Worm (Caenorhabditis elegans) whole organism, young adult: ENCODE results near the gene F22H10.6.

ENCODE experiments used
- B0035.1 ChIP-seq: sonication (generic microtip); optimal IDR thresholded peaks from 2 replicates; lab custom pipeline; 2016; ENCODE audit warnings: missing genetic modification characterization, mild to moderate bottlenecking, missing compliant biosample characterization, missing genotype, missing genetic modification reagents
- F22D6.2 ChIP-seq: sonication (generic microtip); optimal IDR thresholded peaks from 2 replicates; lab custom pipeline; 2016; ENCODE audit warnings: mild to moderate bottlenecking, missing genetic modification characterization, missing compliant biosample characterization
- F23B12.7 ChIP-seq: sonication (generic microtip); optimal IDR thresholded peaks from 2 replicates; lab custom pipeline; 2017; ENCODE audit warnings: missing genetic modification characterization, mild to moderate bottlenecking, missing compliant biosample characterization, antibody characterized with exemption, moderate library complexity; ENCODE audit not compliant: insufficient read depth
- F49E8.2 ChIP-seq: sonication (generic microtip); optimal IDR thresholded peaks from 3 replicates; lab custom pipeline; 2017; ENCODE audit warnings: missing genetic modification characterization, mild to moderate bottlenecking, missing compliant biosample characterization, antibody characterized with exemption, moderate library complexity; ENCODE audit not compliant: insufficient read depth
- T26A5.8 ChIP-seq: sonication (generic microtip); optimal IDR thresholded peaks from 2 replicates; lab custom pipeline; 2016; ENCODE audit warnings: missing genetic modification characterization, missing compliant biosample characterization
- Y56A3A.18 ChIP-seq: fragments of 200-800 bp; sonication (Bioruptor generic); IDR thresholded peaks from 2 replicates; pipeline ENCODE4 v1.3.6; 2022; ENCODE audit warnings: missing genetic modification reagents, missing genetic modification characterization, missing compliant biosample characterization
- ZK185.1 ChIP-seq: sonication (generic microtip); optimal IDR thresholded peaks from 2 replicates; lab custom pipeline; 2016; ENCODE audit warnings: mild to moderate bottlenecking, missing genetic modification characterization, missing compliant biosample characterization; ENCODE audit not compliant: poor library complexity, severe bottlenecking
- aptf-2 ChIP-seq: fragments of 200-800 bp; sonication (Bioruptor generic); conservative IDR thresholded peaks from 2 replicates; pipeline ENCODE4 v1.3.6; 2022; ENCODE audit warnings: missing genetic modification reagents, missing genetic modification characterization, missing compliant biosample characterization
- aptf-3 ChIP-seq: fragments of 200-800 bp; sonication (Bioruptor generic); IDR thresholded peaks from 2 replicates; pipeline ENCODE4 v1.3.6; 2022; ENCODE audit warnings: missing genetic modification characterization, missing compliant biosample characterization
- athp-1 ChIP-seq: sonication (generic microtip); optimal IDR thresholded peaks from 2 replicates; lab custom pipeline; 2017; ENCODE audit warnings: mild to moderate bottlenecking, missing genetic modification characterization, missing compliant biosample characterization
- ccch-3 ChIP-seq: fragments of 200-800 bp; sonication (Bioruptor generic); optimal IDR thresholded peaks from 2 replicates; lab custom pipeline; 2018; ENCODE audit warnings: mild to moderate bottlenecking, missing genetic modification characterization, missing compliant biosample characterization
- cebp-1 ChIP-seq, 2 experiments: fragments of 200-800 bp in 1 of 2; sonication (Bioruptor generic) in 1 of 2; sonication (generic microtip) in 1 of 2; IDR thresholded peaks in 1 of 2; optimal IDR thresholded peaks in 1 of 2; 2 replicates each; pipeline versions ENCODE4 v1.3.6 to Lab custom; 2017 to 2022; ENCODE audit warnings: missing compliant biosample characterization in 2 of 2, missing genetic modification characterization in 2 of 2, mild to moderate bottlenecking in 1 of 2, missing genetic modification reagents in 1 of 2, moderate library complexity in 1 of 2
- die-1 ChIP-seq: sonication (generic microtip); optimal IDR thresholded peaks from 2 replicates; lab custom pipeline; 2016; ENCODE audit warnings: missing genotype, mild to moderate bottlenecking, missing genetic modification characterization, missing compliant biosample characterization
- dox-1 ChIP-seq: fragments of 200-800 bp; sonication (Bioruptor generic); IDR thresholded peaks from 2 replicates; pipeline ENCODE4 v1.3.6; 2022; ENCODE audit warnings: missing genetic modification reagents, missing genetic modification characterization, missing compliant biosample characterization
- dpff-1 ChIP-seq: sonication (generic microtip); optimal IDR thresholded peaks from 2 replicates; lab custom pipeline; 2017; ENCODE audit warnings: mild to moderate bottlenecking, missing genetic modification characterization, missing compliant biosample characterization
- egrh-3 ChIP-seq: fragments of 200-800 bp; sonication (Bioruptor generic); IDR thresholded peaks from 2 replicates; pipeline ENCODE4 v1.3.6; 2022; ENCODE audit warnings: missing genetic modification reagents, missing genetic modification characterization, missing compliant biosample characterization
- gei-17 ChIP-seq: fragments of 200-800 bp; sonication (Bioruptor generic); optimal IDR thresholded peaks from 2 replicates; lab custom pipeline; 2018; ENCODE audit warnings: mild to moderate bottlenecking, missing genetic modification characterization, missing compliant biosample characterization
- him-1 ChIP-seq: sonication (generic microtip); optimal IDR thresholded peaks from 2 replicates; lab custom pipeline; 2016; ENCODE audit warnings: missing genotype, missing genetic modification reagents, missing genetic modification characterization, missing compliant biosample characterization
- hmg-1.2 ChIP-seq: fragments of 200-800 bp; sonication (Bioruptor generic); IDR thresholded peaks from 2 replicates; pipeline ENCODE4 v1.3.6; 2022; ENCODE audit warnings: missing genetic modification reagents, missing genetic modification characterization, missing compliant biosample characterization
- hmg-20 ChIP-seq: fragments of 200-800 bp; sonication (Bioruptor generic); IDR thresholded peaks from 2 replicates; pipeline ENCODE4 v1.3.6; 2022; ENCODE audit warnings: missing genetic modification reagents, missing genetic modification characterization, missing compliant biosample characterization
- hrde-1 ChIP-seq: sonication (generic microtip); optimal IDR thresholded peaks from 2 replicates; lab custom pipeline; 2016; ENCODE audit warnings: missing genetic modification characterization, mild to moderate bottlenecking, missing compliant biosample characterization, moderate library complexity, missing genotype, missing genetic modification reagents, borderline replicate concordance
- let-526 ChIP-seq: fragments of 200-800 bp; sonication (Bioruptor generic); IDR thresholded peaks from 2 replicates; pipeline ENCODE4 v1.3.6; 2022; ENCODE audit warnings: missing genetic modification reagents, missing genetic modification characterization, missing compliant biosample characterization
- let-607 ChIP-seq, 2 experiments: fragments of 200-800 bp in 1 of 2; sonication (Bioruptor generic) in 1 of 2; sonication (generic microtip) in 1 of 2; optimal IDR thresholded peaks; 2 replicates each; lab custom pipeline; 2016 to 2018; ENCODE audit warnings: mild to moderate bottlenecking in 2 of 2, missing compliant biosample characterization in 2 of 2, missing genetic modification characterization in 2 of 2, moderate library complexity in 2 of 2, missing genotype in 1 of 2
- lin-35 ChIP-seq, 3 experiments: fragments of 150-350 bp in 2 of 3; sonication (generic microtip) in 1 of 3; optimal IDR thresholded peaks; 2 replicates each; lab custom pipeline; 2014 to 2018; ENCODE audit warnings: missing biosample characterization in 3 of 3, missing genetic modification characterization in 3 of 3, missing genetic modification reagents in 3 of 3
- lin-40 ChIP-seq: sonication (generic microtip); optimal IDR thresholded peaks from 2 replicates; lab custom pipeline; 2016; ENCODE audit warnings: missing genetic modification characterization, mild to moderate bottlenecking, missing compliant biosample characterization, missing genotype, missing genetic modification reagents
- madf-10 ChIP-seq: sonication (generic microtip); optimal IDR thresholded peaks from 2 replicates; lab custom pipeline; 2016; ENCODE audit warnings: mild to moderate bottlenecking, missing genetic modification characterization, missing compliant biosample characterization
- mcd-1 ChIP-seq: fragments of 200-800 bp; sonication (Bioruptor generic); IDR thresholded peaks from 2 replicates; pipeline ENCODE4 v1.3.6; 2022; ENCODE audit warnings: missing genetic modification reagents, missing genetic modification characterization, missing compliant biosample characterization
- mel-28 ChIP-seq: sonication (generic microtip); optimal IDR thresholded peaks from 2 replicates; lab custom pipeline; 2016; ENCODE audit warnings: borderline replicate concordance, mild to moderate bottlenecking, missing genetic modification characterization, missing compliant biosample characterization
- mes-4 ChIP-seq: sonication (generic microtip); optimal IDR thresholded peaks from 2 replicates; lab custom pipeline; 2016; ENCODE audit warnings: missing genotype, missing genetic modification characterization, missing compliant biosample characterization
- nhr-179 ChIP-seq: sonication (generic microtip); optimal IDR thresholded peaks from 2 replicates; lab custom pipeline; 2016; ENCODE audit warnings: mild to moderate bottlenecking, missing genetic modification characterization, missing compliant biosample characterization
- pbrm-1 ChIP-seq: fragments of 200-800 bp; sonication (Bioruptor generic); IDR thresholded peaks from 2 replicates; pipeline ENCODE4 v1.3.6; 2022; ENCODE audit warnings: missing genetic modification reagents, missing genetic modification characterization, missing compliant biosample characterization
- rec-8 ChIP-seq, 2 experiments: sonication (generic microtip); optimal IDR thresholded peaks; 2 replicates each; lab custom pipeline; 2016; ENCODE audit warnings: mild to moderate bottlenecking in 2 of 2, missing genetic modification characterization in 2 of 2, missing genetic modification reagents in 2 of 2, missing genotype in 2 of 2, missing biosample characterization in 1 of 2, missing compliant biosample characterization in 1 of 2, moderate library complexity in 1 of 2
- rpc-1 ChIP-seq, 2 experiments: fragments of 150-350 bp in 1 of 2; sonication (generic microtip) in 1 of 2; optimal IDR thresholded peaks; 2 replicates each; lab custom pipeline; 2014 to 2018; ENCODE audit warnings: missing biosample characterization in 1 of 2, missing genetic modification characterization in 1 of 2, missing genetic modification reagents in 1 of 2, missing genotype in 1 of 2
- snpc-3.4 ChIP-seq: sonication (generic microtip); optimal IDR thresholded peaks from 2 replicates; lab custom pipeline; 2017; ENCODE audit warnings: missing genetic modification characterization, mild to moderate bottlenecking, missing compliant biosample characterization, antibody characterized with exemption, moderate library complexity, missing genotype, missing genetic modification reagents
- snpc-4 ChIP-seq, 5 experiments: fragments of 150-350 bp in 1 of 5; sonication (generic microtip) in 4 of 5; optimal IDR thresholded peaks; 2 replicates each; lab custom pipeline; 2014 to 2018; ENCODE audit warnings: missing genetic modification characterization in 5 of 5, missing biosample characterization in 3 of 5, antibody characterized with exemption in 2 of 5, mild to moderate bottlenecking in 2 of 5, missing compliant biosample characterization in 2 of 5, missing genotype in 2 of 5, moderate library complexity in 2 of 5, missing genetic modification reagents in 1 of 5
- somi-1 ChIP-seq: fragments of 200-800 bp; sonication (Bioruptor generic); optimal IDR thresholded peaks from 2 replicates; lab custom pipeline; 2018; ENCODE audit warnings: mild to moderate bottlenecking, missing genetic modification characterization, missing compliant biosample characterization
- unc-130 ChIP-seq: sonication (generic microtip); optimal IDR thresholded peaks from 2 replicates; lab custom pipeline; 2016; ENCODE audit warnings: missing genetic modification reagents, missing genetic modification characterization, missing compliant biosample characterization
- unc-62 ChIP-seq: fragments of 150-350 bp; optimal IDR thresholded peaks from 2 replicates; lab custom pipeline; 2014; ENCODE audit warnings: missing biosample characterization, missing genetic modification reagents, missing genetic modification characterization
- ztf-25 ChIP-seq: fragments of 200-800 bp; sonication (Bioruptor generic); IDR thresholded peaks from 2 replicates; pipeline ENCODE4 v1.3.6; 2022; ENCODE audit warnings: missing genetic modification reagents, missing genetic modification characterization, missing compliant biosample characterization
- ztf-28 ChIP-seq: fragments of 200-800 bp; sonication (Bioruptor generic); IDR thresholded peaks from 2 replicates; pipeline ENCODE4 v1.3.6; 2022; ENCODE audit warnings: missing genetic modification reagents, missing genetic modification characterization, missing compliant biosample characterization

F22H10.6 gene

DNA sequence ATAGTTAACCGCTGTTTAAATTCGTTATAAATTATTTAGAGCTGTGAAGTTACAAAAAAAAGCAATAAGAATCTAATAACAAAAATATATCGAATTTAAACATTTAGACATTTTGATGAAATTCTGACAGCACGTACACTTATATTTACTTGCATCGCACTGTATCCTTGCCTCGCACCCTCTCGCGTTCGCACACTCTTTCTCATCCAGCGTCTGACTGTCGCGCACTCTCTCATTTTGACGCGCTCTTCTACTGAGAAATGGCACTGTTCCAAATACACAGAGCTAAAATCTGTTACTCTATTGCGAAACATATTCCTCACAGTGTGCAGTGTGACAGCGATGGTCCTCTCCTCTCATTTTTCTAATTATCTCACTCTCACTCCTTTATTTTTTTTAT is 12.9 kb upstream of the F22H10.6 start:
- TF ChIP-seq hmg-1.2 (GFP tag; lab: Robert Waterston, UW) (peak; percentile 88), mes-4 (tag; lab: Kevin White, UChicago) (no peak), snpc-4 (GFP tag; optimal IDR thresholded peaks at IDR 0.05; lab: Kevin White, UChicago) (no peak), snpc-4 (tag; optimal IDR thresholded peaks at IDR 0.05; lab: Kevin White, UChicago) (peak in 1 of 4 experiments; percentile 1), pbrm-1 (GFP tag; lab: Robert Waterston, UW) (peak; percentile 50; the same call in 1 of the 2 replicates), ZK185.1 (tag; lab: Kevin White, UChicago) (peak; percentile 12), hmg-20 (GFP tag; lab: Robert Waterston, UW) (no peak), cebp-1 (GFP tag; IDR thresholded peaks at IDR 0.05; lab: Robert Waterston, UW) (peak; percentile 23; the same call in 1 of the 2 replicates), cebp-1 (tag; optimal IDR thresholded peaks at IDR 0.05; lab: Kevin White, UChicago) (peak; percentile 93), lin-40 (tag; lab: Kevin White, UChicago) (peak; percentile 4)

DNA sequence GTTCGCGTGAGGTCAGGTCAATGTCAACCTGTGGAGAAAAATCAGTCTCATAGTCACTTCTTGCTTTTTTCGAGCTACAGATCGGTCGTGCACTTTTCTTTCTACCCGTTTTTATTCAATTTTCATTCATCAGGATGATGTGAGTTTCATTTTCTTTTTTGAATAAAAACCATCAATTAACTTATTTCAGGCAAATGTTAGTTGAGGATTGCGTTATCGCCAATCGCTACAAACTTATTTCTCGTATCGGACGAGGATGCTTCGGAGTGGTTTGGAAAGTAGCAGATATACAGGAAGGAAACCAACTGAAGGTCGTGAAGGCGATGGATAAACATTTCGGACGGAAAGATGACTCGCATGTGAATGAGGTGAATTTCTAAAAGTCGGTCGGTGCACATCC is 11.1 kb upstream of the F22H10.6 start, which contains the start of gene F22H10.1:
Gene F22H10.1, plus strand, starts transcription at position 211 of the 400 bp plus-strand sequence.
- TF ChIP-seq ccch-3 (GFP tag; lab: Kevin White, UChicago) (no peak), gei-17 (GFP tag; lab: Kevin White, UChicago) (no peak), hrde-1 (no peak), B0035.1 (tag; lab: Kevin White, UChicago) (no peak), mel-28 (tag; lab: Kevin White, UChicago) (no peak), athp-1 (tag; lab: Kevin White, UChicago) (no peak), F22D6.2 (tag; lab: Kevin White, UChicago) (no peak), nhr-179 (tag; lab: Kevin White, UChicago) (no peak), ztf-25 (GFP tag; lab: Robert Waterston, UW) (no peak), let-526 (GFP tag; lab: Robert Waterston, UW) (no peak), F49E8.2 (tag; lab: Kevin White, UChicago) (no peak), lin-40 (tag; lab: Kevin White, UChicago) (no peak), unc-62 (no peak), somi-1 (GFP tag; lab: Kevin White, UChicago) (no peak), him-1 (tag; lab: Kevin White, UChicago) (no peak), mcd-1 (GFP tag; lab: Robert Waterston, UW) (no peak), let-607 (tag; optimal IDR thresholded peaks at IDR 0.05; lab: Kevin White, UChicago) (no peak), rec-8 (tag; optimal IDR thresholded peaks at IDR 0.05; lab: Kevin White, UChicago) (no peak), T26A5.8 (tag; lab: Kevin White, UChicago) (no peak), lin-35 (GFP tag; optimal IDR thresholded peaks at IDR 0.05; lab: Kevin White, UChicago) (no peak)

DNA sequence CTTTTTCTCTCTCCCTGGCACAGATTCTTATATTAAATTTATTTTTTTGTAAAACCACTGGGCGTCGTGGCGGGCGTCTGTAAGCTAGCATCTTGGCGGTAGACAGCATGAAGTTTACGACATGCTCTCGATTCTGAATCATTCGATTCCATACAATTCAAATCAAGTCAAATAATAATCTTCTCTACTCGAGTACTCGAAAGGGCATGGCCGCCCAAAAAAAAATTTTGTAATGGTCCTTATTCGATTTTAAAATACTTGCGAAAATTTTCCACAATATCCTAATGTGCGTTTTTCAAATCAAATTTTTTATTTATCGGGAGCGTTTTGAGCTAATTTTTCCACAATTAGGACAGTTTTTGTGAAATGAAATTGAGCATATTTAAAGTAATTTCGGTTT is 6.9 kb upstream of the F22H10.6 start:
- TF ChIP-seq F23B12.7 (tag; lab: Kevin White, UChicago): no peak
- TF ChIP-seq athp-1 (tag; lab: Kevin White, UChicago): no peak
- TF ChIP-seq rpc-1 (optimal IDR thresholded peaks at IDR 0.05; lab: Kevin White, UChicago): peak; percentile 8
- TF ChIP-seq rpc-1 (tag; optimal IDR thresholded peaks at IDR 0.05; lab: Kevin White, UChicago): peak; percentile 38
- TF ChIP-seq, all 124 proteins: peak for 1

DNA sequence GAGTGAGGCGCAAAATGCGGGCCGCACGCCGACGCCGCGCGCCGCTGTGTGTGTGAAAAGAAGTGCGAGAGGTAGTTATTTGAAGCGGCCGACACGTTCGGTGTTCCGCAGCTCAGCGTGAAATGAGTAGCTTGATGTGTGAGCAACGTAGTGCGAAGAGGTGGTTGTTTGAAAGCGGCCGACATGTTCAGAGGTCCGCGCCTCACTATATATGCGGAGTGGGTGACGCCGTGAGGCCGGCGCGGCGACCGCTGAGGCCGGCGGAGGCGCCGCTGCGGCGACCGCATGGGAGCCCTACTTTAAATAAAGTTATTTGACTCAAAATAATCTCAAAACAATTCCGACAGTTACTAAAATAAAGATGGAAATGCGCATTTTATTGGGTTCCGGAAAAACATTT is 5.7 kb upstream of the F22H10.6 start:
- no peak for TF ChIP-seq aptf-2
- TF ChIP-seq aptf-3 (GFP tag; lab: Robert Waterston, UW): no peak
- no peak for TF ChIP-seq die-1 (tag; lab: Kevin White, UChicago)
- TF ChIP-seq unc-130 (GFP tag; lab: Kevin White, UChicago): no peak
- TF ChIP-seq him-1 (tag; lab: Kevin White, UChicago): no peak
- TF ChIP-seq egrh-3 (GFP tag; lab: Robert Waterston, UW): peak; percentile 78; the same call in 1 of the 2 replicates
- no peak for TF ChIP-seq ztf-25 (GFP tag; lab: Robert Waterston, UW)
- TF ChIP-seq hmg-20 (GFP tag; lab: Robert Waterston, UW): no peak
- TF ChIP-seq ztf-28: no peak
- TF ChIP-seq dox-1: 0 out of 2 replicates have a peak, but pooled peaks have one; percentile 5
- TF ChIP-seq rec-8 (tag; optimal IDR thresholded peaks at IDR 0.05; lab: Kevin White, UChicago): no peak
- TF ChIP-seq snpc-3.4 (tag; lab: Kevin White, UChicago): no peak
- no peak for TF ChIP-seq madf-10 (tag; lab: Kevin White, UChicago)
- TF ChIP-seq Y56A3A.18 (GFP tag; lab: Robert Waterston, UW): no peak
- TF ChIP-seq dpff-1 (tag; lab: Kevin White, UChicago): no peak
- no peak for TF ChIP-seq B0035.1 (tag; lab: Kevin White, UChicago)
